Worm (Caenorhabditis elegans): ENCODE measurements around the gene srh-268.

The srh-268 gene

ce11 chrV:7558693-7559092, 19.6 kb downstream of the srh-268 start, which contains the start of gene ets-7:
ets-7 (minus strand) TSS chrV:7558793.
- no peak for TF ChIP-seq nhr-12 (tag; optimal IDR thresholded peaks at IDR 0.05)
- TF ChIP-seq mls-2 (tag; optimal IDR thresholded peaks at IDR 0.05), result no peak
- no peak for TF ChIP-seq hlh-1 (tag; optimal IDR thresholded peaks at IDR 0.05)
- TF ChIP-seq lin-13 (tag; optimal IDR thresholded peaks at IDR 0.05), result no peak
- no peak for TF ChIP-seq sem-2 (GFP tag; optimal IDR thresholded peaks at IDR 0.05)
- no peak for TF ChIP-seq nhr-237 (tag; optimal IDR thresholded peaks at IDR 0.05)
- no peak for TF ChIP-seq ces-1 (GFP tag; optimal IDR thresholded peaks at IDR 0.05)

ce11 chrV:7562947-7563346, 23.8 kb downstream of the srh-268 start, which contains the start of gene F19F10.1:
F19F10.1 (plus strand) TSS chrV:7563247.
- TF ChIP-seq ceh-43 (GFP tag; optimal IDR thresholded peaks at IDR 0.05), result no peak
- no peak for TF ChIP-seq bed-3 (GFP tag; optimal IDR thresholded peaks at IDR 0.05)
- TF ChIP-seq unc-62 (GFP tag; optimal IDR thresholded peaks at IDR 0.05), result no peak
- no peak for TF ChIP-seq tbx-8 (GFP tag; optimal IDR thresholded peaks at IDR 0.05)
- no peak for TF ChIP-seq snpc-4 (tag; optimal IDR thresholded peaks at IDR 0.05)
- no peak for TF ChIP-seq M03D4.4 (tag; optimal IDR thresholded peaks at IDR 0.05)
- TF ChIP-seq pha-4 (tag; optimal IDR thresholded peaks at IDR 0.05), result no peak

ce11 chrV:7570290-7570689, 31.2 kb downstream of the srh-268 start, which contains the start of gene clec-212:
clec-212 (minus strand) TSS chrV:7570390.
- TF ChIP-seq flh-1 (GFP tag; optimal IDR thresholded peaks at IDR 0.05) (no peak), zip-8 (tag; optimal IDR thresholded peaks at IDR 0.05) (peak; percentile 54)

ce11 chrV:7570955-7571354, 31.8 kb downstream of the srh-268 start, which contains the start of gene F19F10.14:
F19F10.14 (minus strand) TSS chrV:7571055.
- TF ChIP-seq elt-1 (tag; optimal IDR thresholded peaks at IDR 0.05; ENCODE audit: borderline replicate concordance, insufficient read depth) (no peak), elt-3 (tag; optimal IDR thresholded peaks at IDR 0.05) (no peak), sem-2 (GFP tag; optimal IDR thresholded peaks at IDR 0.05) (no peak), lin-13 (tag; optimal IDR thresholded peaks at IDR 0.05) (no peak), nhr-12 (tag; optimal IDR thresholded peaks at IDR 0.05) (no peak), unc-120 (tag; optimal IDR thresholded peaks at IDR 0.05; ENCODE audit: poor library complexity, severe bottlenecking) (no peak), ham-2 (GFP tag; optimal IDR thresholded peaks at IDR 0.05) (no peak), mab-5 (tag; optimal IDR thresholded peaks at IDR 0.05) (no peak), nhr-76 (tag; optimal IDR thresholded peaks at IDR 0.05) (no peak), flh-1 (GFP tag; optimal IDR thresholded peaks at IDR 0.05) (no peak), snpc-4 (tag; optimal IDR thresholded peaks at IDR 0.05) (no peak), drap-1 (GFP tag; optimal IDR thresholded peaks at IDR 0.05) (no peak), mep-1 (tag; optimal IDR thresholded peaks at IDR 0.05) (no peak), ceh-83 (GFP tag; optimal IDR thresholded peaks at IDR 0.05) (no peak), nhr-237 (tag; optimal IDR thresholded peaks at IDR 0.05) (no peak), pha-4 (tag; optimal IDR thresholded peaks at IDR 0.05) (no peak)

ce11 chrV:7575563-7575962, 36.4 kb downstream of the srh-268 start, which contains the start of the genes snu-66 and ints-9:
snu-66 (minus strand) TSS chrV:7575670.
ints-9 (plus strand) TSS chrV:7575802.
- peak; percentile 32 for TF ChIP-seq pha-4 (tag; optimal IDR thresholded peaks at IDR 0.05)
- peak; percentile 67 for TF ChIP-seq ces-1 (GFP tag; optimal IDR thresholded peaks at IDR 0.05)
- no peak for TF ChIP-seq nhr-2 (tag; optimal IDR thresholded peaks at IDR 0.05)
- TF ChIP-seq snpc-4 (tag; optimal IDR thresholded peaks at IDR 0.05), result no peak
- TF ChIP-seq unc-120 (tag; optimal IDR thresholded peaks at IDR 0.05; ENCODE audit: poor library complexity, severe bottlenecking), result no peak
- no peak for TF ChIP-seq sem-2 (GFP tag; optimal IDR thresholded peaks at IDR 0.05)
- no peak for TF ChIP-seq lin-13 (tag; optimal IDR thresholded peaks at IDR 0.05)
- no peak for TF ChIP-seq zip-8 (tag; optimal IDR thresholded peaks at IDR 0.05)
- TF ChIP-seq nhr-28 (tag; optimal IDR thresholded peaks at IDR 0.05), result no peak
- no peak for TF ChIP-seq mls-2 (tag; optimal IDR thresholded peaks at IDR 0.05)
- peak; percentile 13 for TF ChIP-seq mep-1 (tag; optimal IDR thresholded peaks at IDR 0.05)
- no peak for TF ChIP-seq nhr-12 (tag; optimal IDR thresholded peaks at IDR 0.05)
- TF ChIP-seq drap-1 (GFP tag; optimal IDR thresholded peaks at IDR 0.05), result no peak
- no peak for TF ChIP-seq unc-39 (tag; optimal IDR thresholded peaks at IDR 0.05)
- no peak for TF ChIP-seq lin-32 (GFP tag; optimal IDR thresholded peaks at IDR 0.05)
- no peak for TF ChIP-seq ham-2 (GFP tag; optimal IDR thresholded peaks at IDR 0.05)
- no peak for TF ChIP-seq sptf-1 (tag; optimal IDR thresholded peaks at IDR 0.05)
- peak; percentile 6 for TF ChIP-seq hlh-1 (tag; optimal IDR thresholded peaks at IDR 0.05)
- no peak for TF ChIP-seq flh-1 (GFP tag; optimal IDR thresholded peaks at IDR 0.05)
- TF ChIP-seq ceh-39 (tag; optimal IDR thresholded peaks at IDR 0.05), result no peak
- TF ChIP-seq ceh-43 (GFP tag; optimal IDR thresholded peaks at IDR 0.05), result no peak
- TF ChIP-seq nhr-237 (tag; optimal IDR thresholded peaks at IDR 0.05), result no peak
- no peak for TF ChIP-seq elt-3 (tag; optimal IDR thresholded peaks at IDR 0.05)
- TF ChIP-seq mab-5 (tag; optimal IDR thresholded peaks at IDR 0.05), result no peak

All from whole organism, mixed stage, embryonic.